Fruit fly (Drosophila melanogaster) whole organism, embryonic: ENCODE measurements around the gene DCTN6-p27.

ENCODE experiments used
- BtbVII ChIP-seq: fragments of 200-800 bp; sonication (Bioruptor generic); optimal IDR thresholded peaks from 3 replicates; lab custom pipeline; 2017; ENCODE audit warnings: missing biosample characterization, mild to moderate bottlenecking, missing genetic modification characterization
- C15 ChIP-seq: fragments of 200-800 bp; sonication (Bioruptor generic); IDR thresholded peaks from 3 replicates; pipeline ENCODE4 v1.3.6; 2022; ENCODE audit warnings: missing biosample characterization, missing genetic modification characterization
- CG10209 ChIP-seq: fragments of 200-800 bp; sonication (Bioruptor generic); optimal IDR thresholded peaks from 3 replicates; lab custom pipeline; 2017; ENCODE audit warnings: missing biosample characterization, mild to moderate bottlenecking, missing genetic modification characterization, missing genetic modification reagents
- CG10431 ChIP-seq: fragments of 200-800 bp; sonication (Bioruptor generic); optimal IDR thresholded peaks from 3 replicates; lab custom pipeline; 2018; ENCODE audit warnings: missing biosample characterization, mild to moderate bottlenecking, missing genetic modification characterization
- CG10979 ChIP-seq: fragments of 200-800 bp; sonication (Bioruptor generic); optimal IDR thresholded peaks from 2 replicates; lab custom pipeline; 2018; ENCODE audit warnings: missing biosample characterization, mild to moderate bottlenecking, missing genetic modification characterization, moderate library complexity
- CG12155 ChIP-seq: fragments of 200-800 bp; sonication (Bioruptor generic); optimal IDR thresholded peaks from 3 replicates; lab custom pipeline; 2016; ENCODE audit warnings: missing biosample characterization, missing genetic modification characterization
- CG12659 ChIP-seq: fragments of 200-800 bp; sonication (Bioruptor generic); optimal IDR thresholded peaks from 3 replicates; lab custom pipeline; 2017; ENCODE audit warnings: mild to moderate bottlenecking, missing biosample characterization, missing genetic modification reagents, missing genetic modification characterization
- CG13296 ChIP-seq: fragments of 200-800 bp; sonication (Bioruptor generic); optimal IDR thresholded peaks from 3 replicates; lab custom pipeline; 2018; ENCODE audit warnings: missing biosample characterization, mild to moderate bottlenecking, missing genetic modification characterization
- CG14667 ChIP-seq: fragments of 200-800 bp; sonication (Bioruptor generic); IDR thresholded peaks from 2 replicates; pipeline ENCODE4 v1.3.6; 2022; ENCODE audit warnings: missing biosample characterization, missing genetic modification characterization
- CG15601 ChIP-seq: fragments of 200-800 bp; sonication (Bioruptor generic); optimal IDR thresholded peaks from 3 replicates; lab custom pipeline; 2019; ENCODE audit warnings: missing biosample characterization, mild to moderate bottlenecking, missing genetic modification characterization, moderate library complexity
- CG15696 ChIP-seq: fragments of 200-800 bp; sonication (Bioruptor generic); optimal IDR thresholded peaks from 2 replicates; lab custom pipeline; 2019; ENCODE audit warnings: missing biosample characterization, mild to moderate bottlenecking, missing genetic modification characterization, moderate library complexity
- CG17568 ChIP-seq: fragments of 200-800 bp; sonication (Bioruptor generic); optimal IDR thresholded peaks from 2 replicates; lab custom pipeline; 2018; ENCODE audit warnings: missing biosample characterization, mild to moderate bottlenecking, missing genetic modification characterization, moderate library complexity
- CG4360 ChIP-seq: fragments of 200-800 bp; sonication (Bioruptor generic); IDR thresholded peaks from 2 replicates; pipeline ENCODE4 v1.3.6; 2022; ENCODE audit warnings: missing biosample characterization, missing genetic modification characterization
- CG43689 ChIP-seq: fragments of 200-800 bp; sonication (Bioruptor generic); IDR thresholded peaks from 2 replicates; pipeline ENCODE4 v1.3.6; 2022; ENCODE audit warnings: missing biosample characterization, missing genetic modification characterization
- CG6854 ChIP-seq: fragments of 200-800 bp; sonication (Bioruptor generic); optimal IDR thresholded peaks from 3 replicates; lab custom pipeline; 2017; ENCODE audit warnings: missing biosample characterization, mild to moderate bottlenecking, missing genetic modification characterization
- CG7928 ChIP-seq: fragments of 200-800 bp; sonication (Bioruptor generic); optimal IDR thresholded peaks from 2 replicates; lab custom pipeline; 2017; ENCODE audit warnings: missing biosample characterization, mild to moderate bottlenecking, missing genetic modification characterization
- CG9817 ChIP-seq: fragments of 200-800 bp; sonication (Bioruptor generic); optimal IDR thresholded peaks from 2 replicates; lab custom pipeline; 2018; ENCODE audit warnings: missing biosample characterization, mild to moderate bottlenecking, missing genetic modification characterization, moderate library complexity
- CoRest ChIP-seq: fragments of 200-800 bp; sonication (Bioruptor generic); optimal IDR thresholded peaks from 3 replicates; lab custom pipeline; 2018; ENCODE audit warnings: missing biosample characterization, mild to moderate bottlenecking, missing genetic modification characterization, moderate library complexity
- ERR ChIP-seq: fragments of 200-800 bp; sonication (Bioruptor generic); optimal IDR thresholded peaks from 2 replicates; lab custom pipeline; 2016; ENCODE audit warnings: missing biosample characterization, missing genetic modification characterization
- Lhr ChIP-seq: fragments of 200-800 bp; sonication (Bioruptor generic); optimal IDR thresholded peaks from 3 replicates; lab custom pipeline; 2017; ENCODE audit warnings: mild to moderate bottlenecking, missing biosample characterization, missing genetic modification reagents, missing genetic modification characterization
- Rfx ChIP-seq: fragments of 200-800 bp; sonication (Bioruptor generic); IDR thresholded peaks from 2 replicates; pipeline ENCODE4 v1.3.6; 2022; ENCODE audit warnings: missing biosample characterization, missing genetic modification characterization
- Vsx1 ChIP-seq: fragments of 200-800 bp; sonication (Bioruptor generic); optimal IDR thresholded peaks from 2 replicates; lab custom pipeline; 2017; ENCODE audit warnings: missing biosample characterization, mild to moderate bottlenecking, missing genetic modification characterization, missing genetic modification reagents
- abd-A ChIP-seq: fragments of 200-800 bp; sonication (Bioruptor generic); optimal IDR thresholded peaks from 3 replicates; lab custom pipeline; 2019; ENCODE audit warnings: missing biosample characterization, mild to moderate bottlenecking, missing genetic modification characterization, moderate library complexity
- al ChIP-seq: fragments of 200-800 bp; sonication (Bioruptor generic); IDR thresholded peaks from 2 replicates; pipeline ENCODE4 v1.3.6; 2022; ENCODE audit warnings: missing biosample characterization, missing genetic modification characterization
- ase ChIP-seq: fragments of 200-800 bp; sonication (Bioruptor generic); IDR thresholded peaks from 3 replicates; pipeline ENCODE4 v1.3.6; 2022; ENCODE audit warnings: missing biosample characterization, missing genetic modification characterization
- bowl ChIP-seq: fragments of 200-800 bp; sonication (Bioruptor generic); IDR thresholded peaks from 2 replicates; pipeline ENCODE4 v1.3.6; 2022; ENCODE audit warnings: missing biosample characterization, missing genetic modification characterization
- chif ChIP-seq, 2 experiments: fragments of 200-800 bp; sonication (Bioruptor generic); optimal IDR thresholded peaks; 3 replicates each; lab custom pipeline; 2016; ENCODE audit warnings: missing biosample characterization in 2 of 2, missing genetic modification characterization in 2 of 2
- ci ChIP-seq: fragments of 200-800 bp; sonication (Bioruptor generic); IDR thresholded peaks from 3 replicates; pipeline ENCODE4 v1.3.6; 2022; ENCODE audit warnings: missing biosample characterization, missing genetic modification characterization
- corto ChIP-seq: fragments of 200-800 bp; sonication (Bioruptor generic); optimal IDR thresholded peaks from 2 replicates; lab custom pipeline; 2016; ENCODE audit warnings: missing biosample characterization, mild to moderate bottlenecking, missing genetic modification characterization, moderate library complexity
- croc ChIP-seq: fragments of 200-800 bp; sonication (Bioruptor generic); conservative IDR thresholded peaks from 3 replicates; pipeline ENCODE4 v1.3.6; 2022; ENCODE audit warnings: missing biosample characterization, missing genetic modification characterization
- danr ChIP-seq: fragments of 200-800 bp; sonication (Bioruptor generic); IDR thresholded peaks from 2 replicates; pipeline ENCODE4 v1.3.6; 2022; ENCODE audit warnings: missing biosample characterization, missing genetic modification characterization
- disco-r ChIP-seq: fragments of 200-800 bp; sonication (Bioruptor generic); optimal IDR thresholded peaks from 2 replicates; lab custom pipeline; 2016; ENCODE audit warnings: missing biosample characterization, missing genetic modification characterization
- dm ChIP-seq: fragments of 200-800 bp; sonication (Bioruptor generic); optimal IDR thresholded peaks from 3 replicates; lab custom pipeline; 2016; ENCODE audit warnings: missing biosample characterization, missing genetic modification characterization
- dpn ChIP-seq, 2 experiments: fragments of 200-800 bp; sonication (Bioruptor generic); optimal IDR thresholded peaks; 3 replicates each; lab custom pipeline; 2016; ENCODE audit warnings: missing biosample characterization in 2 of 2, missing genetic modification characterization in 2 of 2
- esg ChIP-seq: fragments of 200-800 bp; sonication (Bioruptor generic); conservative IDR thresholded peaks from 2 replicates; pipeline ENCODE4 v1.3.6; 2022; ENCODE audit warnings: missing biosample characterization, missing genetic modification characterization
- fd3F ChIP-seq: fragments of 200-800 bp; sonication (Bioruptor generic); optimal IDR thresholded peaks from 2 replicates; lab custom pipeline; 2018; ENCODE audit warnings: missing biosample characterization, mild to moderate bottlenecking, missing genetic modification characterization, moderate library complexity
- gsb-n ChIP-seq: fragments of 200-800 bp; sonication (Bioruptor generic); optimal IDR thresholded peaks from 3 replicates; lab custom pipeline; 2018; ENCODE audit warnings: missing biosample characterization, mild to moderate bottlenecking, missing genetic modification characterization
- ham ChIP-seq: fragments of 200-800 bp; sonication (Bioruptor generic); IDR thresholded peaks from 2 replicates; pipeline ENCODE4 v1.3.6; 2022; ENCODE audit warnings: missing biosample characterization, missing genetic modification characterization
- kah ChIP-seq: fragments of 200-800 bp; sonication (Bioruptor generic); optimal IDR thresholded peaks from 2 replicates; lab custom pipeline; 2018; ENCODE audit warnings: missing biosample characterization, mild to moderate bottlenecking, missing genetic modification characterization
- nerfin-2 ChIP-seq: fragments of 200-800 bp; sonication (Bioruptor generic); IDR thresholded peaks from 2 replicates; pipeline ENCODE4 v1.3.6; 2022; ENCODE audit warnings: missing biosample characterization, missing genetic modification characterization; ENCODE audit not compliant: partially characterized antibody
- pho ChIP-seq: fragments of 200-800 bp; sonication (Bioruptor generic); optimal IDR thresholded peaks from 2 replicates; lab custom pipeline; 2016; ENCODE audit warnings: missing biosample characterization, missing genetic modification characterization
- row ChIP-seq: fragments of 200-800 bp; sonication (Bioruptor generic); IDR thresholded peaks from 3 replicates; pipeline ENCODE4 v1.3.6; 2022; ENCODE audit warnings: missing biosample characterization, missing genetic modification characterization
- sens-2 ChIP-seq: fragments of 200-800 bp; sonication (Bioruptor generic); IDR thresholded peaks from 2 replicates; pipeline ENCODE4 v1.3.6; 2022; ENCODE audit warnings: missing biosample characterization, missing genetic modification characterization
- sim ChIP-seq: fragments of 200-800 bp; sonication (Bioruptor generic); IDR thresholded peaks from 2 replicates; pipeline ENCODE4 v1.3.6; 2022; ENCODE audit warnings: missing biosample characterization, missing genetic modification characterization
- sob ChIP-seq: fragments of 200-800 bp; sonication (Bioruptor generic); IDR thresholded peaks from 2 replicates; pipeline ENCODE4 v1.3.6; 2022; ENCODE audit warnings: missing biosample characterization, missing genetic modification characterization
- sqz ChIP-seq: fragments of 200-800 bp; sonication (Bioruptor generic); optimal IDR thresholded peaks from 3 replicates; lab custom pipeline; 2018; ENCODE audit warnings: missing biosample characterization, mild to moderate bottlenecking, missing genetic modification characterization
- wek ChIP-seq: fragments of 200-800 bp; sonication (Bioruptor generic); optimal IDR thresholded peaks from 3 replicates; lab custom pipeline; 2018; ENCODE audit warnings: missing biosample characterization, mild to moderate bottlenecking, missing genetic modification characterization, moderate library complexity
- zfh1 ChIP-seq: fragments of 200-800 bp; sonication (Bioruptor generic); IDR thresholded peaks from 3 replicates; pipeline ENCODE4 v1.3.6; 2022; ENCODE audit warnings: missing biosample characterization, missing genetic modification characterization

Gene DCTN6-p27

DNA sequence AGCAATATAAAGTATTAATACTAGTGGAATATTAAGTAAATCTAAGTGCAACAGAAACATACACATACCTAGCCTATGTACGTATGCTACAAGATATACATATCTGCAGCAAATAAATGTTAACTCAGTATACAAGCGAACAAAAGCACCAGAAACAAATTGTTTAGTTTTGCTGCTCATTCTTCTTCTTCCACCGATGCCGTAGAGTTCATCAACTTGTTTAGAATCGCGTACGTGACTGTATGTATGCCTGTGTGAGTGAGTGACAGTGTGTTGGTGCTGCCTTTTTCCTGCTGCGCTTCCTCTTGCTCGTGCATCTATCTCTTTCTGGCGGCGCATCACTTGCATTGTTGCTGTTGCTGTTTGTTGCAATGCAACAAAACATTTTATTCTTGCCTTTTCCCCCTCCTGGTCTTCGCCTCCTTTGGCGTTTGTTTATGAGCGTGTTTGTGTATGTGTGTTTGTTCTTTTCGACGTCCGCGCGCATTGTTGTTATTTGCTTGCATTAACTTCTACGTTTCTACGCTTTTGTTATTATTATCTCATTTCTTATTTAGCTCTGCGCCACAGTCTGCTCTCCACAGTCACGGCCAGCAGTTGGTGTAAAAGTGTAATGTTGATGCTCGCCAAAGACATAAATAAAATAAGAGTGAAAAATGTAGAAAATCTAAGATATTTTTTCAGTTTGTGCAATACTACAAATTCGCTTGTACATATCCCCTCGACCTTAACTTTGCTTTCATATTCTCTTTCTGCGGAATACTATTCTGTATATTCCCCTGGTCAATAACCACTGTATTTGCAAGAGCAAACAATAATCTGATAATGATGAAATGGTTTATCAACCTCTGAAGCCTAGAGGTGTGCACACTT is 26.8 kb downstream of the DCTN6-p27 start (continued):
- TF ChIP-seq kah: no peak
- TF ChIP-seq fd3F (GFP tag; lab: Kevin White, UChicago): no peak
- TF ChIP-seq sob: peak; percentile 57
- no peak for TF ChIP-seq sim (GFP tag; lab: Robert Waterston, UW)
- no peak for TF ChIP-seq nerfin-2
- peak; percentile 16 for TF ChIP-seq wek
- no peak for TF ChIP-seq sqz (GFP tag; lab: Kevin White, UChicago)
- no peak; the same call in 1 of the 2 replicates for TF ChIP-seq ham (GFP tag; lab: Robert Waterston, UW)
- no peak for TF ChIP-seq bowl (GFP tag; lab: Robert Waterston, UW)
- peak; percentile 2 for TF ChIP-seq CG13296
- no peak for TF ChIP-seq C15
- TF ChIP-seq CG12659 (GFP tag; lab: Kevin White, UChicago): no peak
- peak; percentile 45; the same call in 1 of the 3 replicates for TF ChIP-seq croc (GFP tag; lab: Robert Waterston, UW)
- peak; percentile 25 for TF ChIP-seq CG10209 (GFP tag; lab: Kevin White, UChicago)
- peak; percentile 17 for TF ChIP-seq CG12155
- peak; percentile 20 for TF ChIP-seq corto (GFP tag; lab: Kevin White, UChicago)
- TF ChIP-seq esg (GFP tag; lab: Robert Waterston, UW): no peak; the same call in 1 of the 2 replicates
- no peak for TF ChIP-seq CG10431
- no peak for TF ChIP-seq abd-A
- no peak for TF ChIP-seq CG7928 (GFP tag; lab: Kevin White, UChicago)
- TF ChIP-seq al: 0 out of 2 replicates have a peak, but pooled peaks have one; percentile 3
- peak; percentile 56 for TF ChIP-seq Vsx1 (GFP tag; lab: Kevin White, UChicago)
- peak; percentile 9 for TF ChIP-seq CG10979 (tag; lab: Kevin White, UChicago)
- no peak for TF ChIP-seq ERR (GFP tag; lab: Kevin White, UChicago)
- peak; percentile 20 for TF ChIP-seq Lhr
- peak; percentile 19 for TF ChIP-seq CG9817 (tag; lab: Kevin White, UChicago)
- no peak; the same call in 1 of the 2 replicates for TF ChIP-seq sens-2 (GFP tag; lab: Robert Waterston, UW)
- peak; percentile 3 to 35 for TF ChIP-seq dpn (GFP tag; optimal IDR thresholded peaks at IDR 0.05; lab: Kevin White, UChicago)
- TF ChIP-seq CG14667 (GFP tag; lab: Robert Waterston, UW): no peak
- TF ChIP-seq row (GFP tag; lab: Robert Waterston, UW): peak; percentile 47; the same call in 2 of the 3 replicates
- TF ChIP-seq ase (GFP tag; lab: Robert Waterston, UW): no peak
- no peak for TF ChIP-seq CG43689 (GFP tag; lab: Robert Waterston, UW)
- TF ChIP-seq ci (GFP tag; lab: Robert Waterston, UW): 0 out of 3 replicates have a peak, but pooled peaks have one; percentile 25
- TF ChIP-seq CG6854 (GFP tag; lab: Kevin White, UChicago): no peak
- TF ChIP-seq CoRest (tag; lab: Kevin White, UChicago): peak; percentile 2
- TF ChIP-seq CG15601 (tag; lab: Kevin White, UChicago): peak; percentile 13
- no peak for TF ChIP-seq disco-r (GFP tag; lab: Kevin White, UChicago)
- TF ChIP-seq BtbVII: peak; percentile 39
- TF ChIP-seq Rfx: peak; percentile 34; the same call in 1 of the 2 replicates
- TF ChIP-seq gsb-n: no peak
- TF ChIP-seq pho (GFP tag; lab: Kevin White, UChicago): peak; percentile 0
- TF ChIP-seq danr: no peak
- no peak for TF ChIP-seq CG17568
- TF ChIP-seq zfh1 (GFP tag; lab: Robert Waterston, UW): 0 out of 3 replicates have a peak, but pooled peaks have one; percentile 37
- TF ChIP-seq CG4360: peak; percentile 69
- TF ChIP-seq dm (GFP tag; lab: Kevin White, UChicago): no peak
- TF ChIP-seq chif (GFP tag; optimal IDR thresholded peaks at IDR 0.05; lab: Kevin White, UChicago): peak; percentile 28 to 55
- TF ChIP-seq CG15696 (tag; lab: Kevin White, UChicago): peak; percentile 28
